Fruit fly (Drosophila melanogaster): ENCODE results near the gene CCT2.

The CCT2 gene

dm6 chrX:9046986-9047385, 42.3 kb upstream of the CCT2 start (continued):
- TF ChIP-seq CG3726 (GFP tag; IDR thresholded peaks at IDR 0.05) (0 out of 3 replicates have a peak, but pooled peaks have one; percentile 10), tin (GFP tag; optimal IDR thresholded peaks at IDR 0.05) (no peak), CG10366 (GFP tag; IDR thresholded peaks at IDR 0.05) (peak; percentile 48), pan (optimal IDR thresholded peaks at IDR 0.05) (no peak), pan (GFP tag; optimal IDR thresholded peaks at IDR 0.05 in 1 of 2, IDR thresholded peaks at IDR 0.05 in 1 of 2) (peak in 1 of 2 experiments; percentile 46), vvl (GFP tag; IDR thresholded peaks at IDR 0.05) (peak; percentile 47; the same call in 1 of the 2 replicates), dysf (GFP tag; IDR thresholded peaks at IDR 0.05) (peak; percentile 69), CG3847 (GFP tag; IDR thresholded peaks at IDR 0.05) (peak; percentile 9; the same call in 1 of the 2 replicates), chm (GFP tag; IDR thresholded peaks at IDR 0.05) (peak; percentile 35; the same call in 1 of the 2 replicates), CG9876 (GFP tag; optimal IDR thresholded peaks at IDR 0.05) (no peak), Neu2 (GFP tag; optimal IDR thresholded peaks at IDR 0.05; ENCODE audit: borderline replicate concordance) (no peak), dpn (GFP tag; optimal IDR thresholded peaks at IDR 0.05) (peak in 1 of 2 experiments; percentile 21), grau (tag; optimal IDR thresholded peaks at IDR 0.05) (peak; percentile 81), lov (optimal IDR thresholded peaks at IDR 0.05) (no peak), lov (GFP tag; IDR thresholded peaks at IDR 0.05) (no peak), bab2 (GFP tag; optimal IDR thresholded peaks at IDR 0.05) (peak; percentile 3), CG7372 (GFP tag; IDR thresholded peaks at IDR 0.05) (0 out of 2 replicates have a peak, but pooled peaks have one; percentile 9), Oli (tag; optimal IDR thresholded peaks at IDR 0.05) (peak; percentile 41), hbn (GFP tag; IDR thresholded peaks at IDR 0.05; ENCODE audit: partially characterized antibody) (no peak), Mrtf (GFP tag; IDR thresholded peaks at IDR 0.05) (peak; percentile 51; the same call in 1 of the 3 replicates), CG4617 (GFP tag; optimal IDR thresholded peaks at IDR 0.05; ENCODE audit: borderline replicate concordance) (no peak), CG14441 (GFP tag; IDR thresholded peaks at IDR 0.05) (peak; percentile 52), H2.0 (GFP tag; IDR thresholded peaks at IDR 0.05) (peak; percentile 37; the same call in 1 of the 2 replicates), Ssrp (tag; optimal IDR thresholded peaks at IDR 0.05) (peak; percentile 8), slbo (GFP tag; IDR thresholded peaks at IDR 0.05) (peak; percentile 43), so (GFP tag; IDR thresholded peaks at IDR 0.05) (no peak), sug (tag; optimal IDR thresholded peaks at IDR 0.05) (no peak), CG7839 (tag; optimal IDR thresholded peaks at IDR 0.05) (peak; percentile 45), wor (GFP tag; IDR thresholded peaks at IDR 0.05) (peak; percentile 27; the same call in 1 of the 2 replicates), hkb (optimal IDR thresholded peaks at IDR 0.05) (no peak), hkb (GFP tag; IDR thresholded peaks at IDR 0.05) (peak; percentile 40; the same call in 1 of the 2 replicates), MESR4 (GFP tag; optimal IDR thresholded peaks at IDR 0.05) (no peak), prd (optimal IDR thresholded peaks at IDR 0.05) (no peak), prd (GFP tag; IDR thresholded peaks at IDR 0.05) (peak; percentile 73; the same call in 2 of the 3 replicates), Antp (GFP tag; optimal IDR thresholded peaks at IDR 0.05) (peak; percentile 31), tap (tag; optimal IDR thresholded peaks at IDR 0.05) (no peak), CG6813 (GFP tag; optimal IDR thresholded peaks at IDR 0.05) (no peak), gro (GFP tag; optimal IDR thresholded peaks at IDR 0.05) (no peak), phol (tag; optimal IDR thresholded peaks at IDR 0.05) (peak; percentile 28), CG4854 (GFP tag; optimal IDR thresholded peaks at IDR 0.05) (peak; percentile 3), Nf-YB (GFP tag; optimal IDR thresholded peaks at IDR 0.05) (no peak), Dad (GFP tag; optimal IDR thresholded peaks at IDR 0.05) (no peak), Ets97D (GFP tag; optimal IDR thresholded peaks at IDR 0.05) (no peak), CG1024 (GFP tag; IDR thresholded peaks at IDR 0.05) (no peak), CG13287 (GFP tag; IDR thresholded peaks at IDR 0.05; ENCODE audit: partially characterized antibody) (no peak), CG6765 (GFP tag; optimal IDR thresholded peaks at IDR 0.05) (no peak), CG6272 (GFP tag; IDR thresholded peaks at IDR 0.05) (no peak), nerfin-1 (tag; optimal IDR thresholded peaks at IDR 0.05) (no peak), CG11504 (tag; optimal IDR thresholded peaks at IDR 0.05) (peak; percentile 39), Pdp1 (GFP tag; optimal IDR thresholded peaks at IDR 0.05) (peak in 1 of 2 experiments; percentile 20), Tbp (GFP tag; optimal IDR thresholded peaks at IDR 0.05) (no peak), row (GFP tag; IDR thresholded peaks at IDR 0.05) (peak; percentile 56; the same call in 2 of the 3 replicates)
